Fruit fly (Drosophila melanogaster) whole organism, embryonic: ENCODE measurements around the gene Kaz-m1.

Source experiments
- Adf1 ChIP-seq: fragments of 200-800 bp; sonication (Bioruptor generic); IDR thresholded peaks from 2 replicates; pipeline ENCODE4 v1.3.6; 2022; ENCODE audit warnings: missing biosample characterization, missing genetic modification characterization
- CG10366 ChIP-seq: fragments of 200-800 bp; sonication (Bioruptor generic); IDR thresholded peaks from 2 replicates; pipeline ENCODE4 v1.3.6; 2022; ENCODE audit warnings: missing biosample characterization, missing genetic modification characterization
- CG10979 ChIP-seq: fragments of 200-800 bp; sonication (Bioruptor generic); optimal IDR thresholded peaks from 2 replicates; lab custom pipeline; 2018; ENCODE audit warnings: missing biosample characterization, mild to moderate bottlenecking, missing genetic modification characterization, moderate library complexity
- CG11560 ChIP-seq: fragments of 200-800 bp; sonication (Bioruptor generic); IDR thresholded peaks from 3 replicates; pipeline ENCODE4 v1.3.6; 2022; ENCODE audit warnings: missing biosample characterization, missing genetic modification characterization
- CG11696 ChIP-seq: fragments of 200-800 bp; sonication (Bioruptor generic); IDR thresholded peaks from 2 replicates; pipeline ENCODE4 v1.3.6; 2022; ENCODE audit warnings: missing biosample characterization, missing genetic modification characterization
- CG13287 ChIP-seq: fragments of 200-800 bp; sonication (Bioruptor generic); IDR thresholded peaks from 2 replicates; pipeline ENCODE4 v1.3.6; 2022; ENCODE audit warnings: missing biosample characterization, missing genetic modification characterization; ENCODE audit not compliant: partially characterized antibody
- CG14965 ChIP-seq: fragments of 200-800 bp; sonication (Bioruptor generic); optimal IDR thresholded peaks from 2 replicates; lab custom pipeline; 2016; ENCODE audit warnings: missing biosample characterization, missing genetic modification characterization, borderline replicate concordance
- CG16863 ChIP-seq: fragments of 200-800 bp; sonication (Bioruptor generic); optimal IDR thresholded peaks from 3 replicates; lab custom pipeline; 2016; ENCODE audit warnings: missing biosample characterization, missing genetic modification characterization
- CG17568 ChIP-seq: fragments of 200-800 bp; sonication (Bioruptor generic); optimal IDR thresholded peaks from 2 replicates; lab custom pipeline; 2018; ENCODE audit warnings: missing biosample characterization, mild to moderate bottlenecking, missing genetic modification characterization, moderate library complexity
- CG17829 ChIP-seq: fragments of 200-800 bp; optimal IDR thresholded peaks from 2 replicates; lab custom pipeline; 2019; ENCODE audit warnings: missing biosample characterization, mild to moderate bottlenecking, missing genetic modification characterization, moderate library complexity
- CG18476 ChIP-seq: fragments of 200-800 bp; sonication (Bioruptor generic); optimal IDR thresholded peaks from 2 replicates; lab custom pipeline; 2016; ENCODE audit warnings: missing biosample characterization, mild to moderate bottlenecking, missing genetic modification characterization
- CG2116 ChIP-seq: fragments of 200-800 bp; sonication (Bioruptor generic); optimal IDR thresholded peaks from 3 replicates; lab custom pipeline; 2018; ENCODE audit warnings: missing biosample characterization, mild to moderate bottlenecking, missing genetic modification characterization
- CG2129 ChIP-seq: fragments of 200-800 bp; sonication (Bioruptor generic); IDR thresholded peaks from 2 replicates; pipeline ENCODE4 v1.3.6; 2022; ENCODE audit warnings: missing biosample characterization, missing genetic modification characterization; ENCODE audit not compliant: partially characterized antibody
- CG2678 ChIP-seq: fragments of 200-800 bp; sonication (Bioruptor generic); optimal IDR thresholded peaks from 3 replicates; lab custom pipeline; 2019; ENCODE audit warnings: missing biosample characterization, mild to moderate bottlenecking, missing genetic modification characterization, moderate library complexity
- CG32767 ChIP-seq: fragments of 200-800 bp; sonication (Bioruptor generic); IDR thresholded peaks from 2 replicates; pipeline ENCODE4 v1.3.6; 2022; ENCODE audit warnings: missing biosample characterization, missing genetic modification characterization
- CG3407 ChIP-seq: fragments of 200-800 bp; sonication (Bioruptor generic); optimal IDR thresholded peaks from 2 replicates; lab custom pipeline; 2018; ENCODE audit warnings: missing biosample characterization, mild to moderate bottlenecking, missing genetic modification characterization
- CG34224 ChIP-seq: fragments of 200-800 bp; sonication (Bioruptor generic); IDR thresholded peaks from 3 replicates; pipeline ENCODE4 v1.3.6; 2022; ENCODE audit warnings: missing biosample characterization, missing genetic modification characterization; ENCODE audit not compliant: partially characterized antibody
- CG4360 ChIP-seq: fragments of 200-800 bp; sonication (Bioruptor generic); IDR thresholded peaks from 2 replicates; pipeline ENCODE4 v1.3.6; 2022; ENCODE audit warnings: missing biosample characterization, missing genetic modification characterization
- CG4404 ChIP-seq: fragments of 200-800 bp; sonication (Bioruptor generic); IDR thresholded peaks from 2 replicates; pipeline ENCODE4 v1.3.6; 2022; ENCODE audit warnings: missing biosample characterization, missing genetic modification characterization
- CG6765 ChIP-seq: fragments of 200-800 bp; sonication (Bioruptor generic); optimal IDR thresholded peaks from 3 replicates; lab custom pipeline; 2017; ENCODE audit warnings: missing biosample characterization, mild to moderate bottlenecking, missing genetic modification characterization
- CG7745 ChIP-seq: fragments of 200-800 bp; sonication (Bioruptor generic); optimal IDR thresholded peaks from 2 replicates; lab custom pipeline; 2018; ENCODE audit warnings: missing biosample characterization, mild to moderate bottlenecking, missing genetic modification characterization, moderate library complexity
- CG8478 ChIP-seq: fragments of >200 bp; optimal IDR thresholded peaks from 2 replicates; lab custom pipeline; 2018
- Dek ChIP-seq: fragments of 200-800 bp; sonication (Bioruptor generic); optimal IDR thresholded peaks from 3 replicates; lab custom pipeline; 2019; ENCODE audit warnings: missing biosample characterization, mild to moderate bottlenecking, missing genetic modification characterization, moderate library complexity
- Dip2 ChIP-seq: fragments of 200-800 bp; sonication (Bioruptor generic); IDR thresholded peaks from 2 replicates; pipeline ENCODE4 v1.3.6; 2022; ENCODE audit warnings: missing biosample characterization, missing genetic modification characterization
- Ets97D ChIP-seq: fragments of 200-800 bp; sonication (Bioruptor generic); optimal IDR thresholded peaks from 3 replicates; lab custom pipeline; 2016; ENCODE audit warnings: missing biosample characterization, missing genetic modification characterization
- H15 ChIP-seq: fragments of 200-800 bp; sonication (Bioruptor generic); IDR thresholded peaks from 3 replicates; pipeline ENCODE4 v1.3.6; 2022; ENCODE audit warnings: missing biosample characterization, missing genetic modification characterization
- Lpt ChIP-seq: fragments of >200 bp; optimal IDR thresholded peaks from 2 replicates; lab custom pipeline; 2018; ENCODE audit warnings: missing biosample characterization, missing genetic modification characterization
- Max ChIP-seq: fragments of 200-800 bp; sonication (Bioruptor generic); optimal IDR thresholded peaks from 2 replicates; lab custom pipeline; 2016; ENCODE audit warnings: missing biosample characterization, mild to moderate bottlenecking, missing genetic modification characterization
- Myb ChIP-seq: fragments of 200-800 bp; sonication (Bioruptor generic); optimal IDR thresholded peaks from 2 replicates; lab custom pipeline; 2016; ENCODE audit warnings: missing biosample characterization, missing genetic modification characterization
- Optix ChIP-seq: fragments of 200-800 bp; sonication (Bioruptor generic); IDR thresholded peaks from 3 replicates; pipeline ENCODE4 v1.3.6; 2022; ENCODE audit warnings: missing biosample characterization, missing genetic modification characterization
- Stat92E ChIP-seq, 3 experiments: fragments of >200 bp in 2 of 3; fragments of 200-800 bp in 1 of 3; sonication (Bioruptor generic) in 1 of 3; optimal IDR thresholded peaks; 2 replicates each; lab custom pipeline; 2017 to 2019; ENCODE audit warnings: missing biosample characterization in 3 of 3, missing genetic modification characterization in 3 of 3, mild to moderate bottlenecking in 1 of 3, moderate library complexity in 1 of 3
- az2 ChIP-seq: fragments of 200-800 bp; sonication (Bioruptor generic); optimal IDR thresholded peaks from 3 replicates; lab custom pipeline; 2016; ENCODE audit warnings: missing biosample characterization, missing genetic modification characterization
- bsh ChIP-seq, 2 experiments: fragments of 200-800 bp; sonication (Bioruptor generic); optimal IDR thresholded peaks; 2 replicates each; lab custom pipeline; 2017 to 2018; ENCODE audit warnings: mild to moderate bottlenecking in 2 of 2, missing biosample characterization in 2 of 2, missing genetic modification characterization in 2 of 2, moderate library complexity in 1 of 2
- cad ChIP-seq: fragments of >200 bp; optimal IDR thresholded peaks from 2 replicates; lab custom pipeline; 2017; ENCODE audit warnings: missing biosample characterization, missing genetic modification characterization
- chif ChIP-seq, 2 experiments: fragments of 200-800 bp; sonication (Bioruptor generic); optimal IDR thresholded peaks; 3 replicates each; lab custom pipeline; 2016; ENCODE audit warnings: missing biosample characterization in 2 of 2, missing genetic modification characterization in 2 of 2
- crc ChIP-seq: fragments of 200-800 bp; sonication (Bioruptor generic); optimal IDR thresholded peaks from 2 replicates; lab custom pipeline; 2016; ENCODE audit warnings: missing biosample characterization, missing genetic modification characterization
- disco-r ChIP-seq: fragments of 200-800 bp; sonication (Bioruptor generic); optimal IDR thresholded peaks from 2 replicates; lab custom pipeline; 2016; ENCODE audit warnings: missing biosample characterization, missing genetic modification characterization
- fu2 ChIP-seq: fragments of 200-800 bp; sonication (Bioruptor generic); optimal IDR thresholded peaks from 2 replicates; lab custom pipeline; 2016; ENCODE audit warnings: missing biosample characterization, missing genetic modification characterization
- grau ChIP-seq: fragments of 200-800 bp; optimal IDR thresholded peaks from 3 replicates; lab custom pipeline; 2019; ENCODE audit warnings: missing biosample characterization, mild to moderate bottlenecking, missing genetic modification characterization, moderate library complexity
- gsb ChIP-seq: fragments of 200-800 bp; sonication (Bioruptor generic); IDR thresholded peaks from 2 replicates; pipeline ENCODE4 v1.3.6; 2022; ENCODE audit warnings: missing biosample characterization, missing genetic modification characterization
- hth ChIP-seq: fragments of >200 bp; optimal IDR thresholded peaks from 2 replicates; lab custom pipeline; 2017; ENCODE audit warnings: inconsistent platforms
- klu ChIP-seq: fragments of 200-800 bp; sonication (Bioruptor generic); IDR thresholded peaks from 2 replicates; pipeline ENCODE4 v1.3.6; 2022; ENCODE audit warnings: missing biosample characterization, missing genetic modification characterization
- lilli ChIP-seq: fragments of 200-800 bp; sonication (Bioruptor generic); optimal IDR thresholded peaks from 3 replicates; lab custom pipeline; 2016; ENCODE audit warnings: missing biosample characterization, missing genetic modification characterization
- pum ChIP-seq: fragments of 200-800 bp; sonication (Bioruptor generic); optimal IDR thresholded peaks from 2 replicates; lab custom pipeline; 2016; ENCODE audit warnings: missing biosample characterization, missing genetic modification characterization
- sens ChIP-seq: fragments of 200-800 bp; sonication (Bioruptor generic); peaks from one replicate; lab custom pipeline; 2016; ENCODE audit warnings: missing biosample characterization, missing genetic modification characterization
- sim ChIP-seq: fragments of 200-800 bp; sonication (Bioruptor generic); IDR thresholded peaks from 2 replicates; pipeline ENCODE4 v1.3.6; 2022; ENCODE audit warnings: missing biosample characterization, missing genetic modification characterization
- sqz ChIP-seq: fragments of 200-800 bp; sonication (Bioruptor generic); optimal IDR thresholded peaks from 3 replicates; lab custom pipeline; 2018; ENCODE audit warnings: missing biosample characterization, mild to moderate bottlenecking, missing genetic modification characterization
- unc-4 ChIP-seq: fragments of 200-800 bp; sonication (Bioruptor generic); IDR thresholded peaks from 2 replicates; pipeline ENCODE4 v1.3.6; 2022; ENCODE audit warnings: missing biosample characterization, missing genetic modification characterization; ENCODE audit not compliant: partially characterized antibody
- vnd ChIP-seq: fragments of 200-800 bp; sonication (Bioruptor generic); IDR thresholded peaks from 3 replicates; pipeline ENCODE4 v1.3.6; 2022; ENCODE audit warnings: missing biosample characterization, missing genetic modification characterization; ENCODE audit not compliant: partially characterized antibody
- wdn ChIP-seq: fragments of 200-800 bp; sonication (Bioruptor generic); IDR thresholded peaks from 2 replicates; pipeline ENCODE4 v1.3.6; 2022; ENCODE audit warnings: missing biosample characterization, missing genetic modification characterization
- wor ChIP-seq: fragments of 200-800 bp; sonication (Bioruptor generic); IDR thresholded peaks from 2 replicates; pipeline ENCODE4 v1.3.6; 2022; ENCODE audit warnings: missing biosample characterization, missing genetic modification characterization

Kaz-m1 gene

DNA sequence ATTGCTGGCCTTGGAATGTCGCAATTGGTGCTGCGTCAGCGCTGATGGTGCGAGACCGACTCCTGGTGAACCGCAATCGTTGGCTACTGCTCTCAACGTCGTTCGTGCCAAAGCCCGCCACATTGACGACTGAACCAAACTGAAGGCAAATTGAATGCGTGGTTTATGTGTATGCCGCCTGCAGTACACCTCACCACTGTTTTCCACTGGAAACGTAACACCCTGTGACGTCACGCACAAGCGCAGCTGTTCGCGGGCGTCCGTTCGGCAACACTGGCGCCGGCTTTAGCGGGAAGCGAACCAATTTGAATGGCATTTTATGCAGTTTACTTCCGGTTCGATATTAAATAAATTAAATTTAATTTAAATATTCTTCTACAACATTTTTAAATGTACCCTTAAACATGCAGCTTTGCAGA is 40.7 kb downstream of the Kaz-m1 start, which contains the start of gene Cmpk (continued):
- TF ChIP-seq Stat92E (GFP tag; optimal IDR thresholded peaks at IDR 0.05; lab: Kevin White, UChicago) (peak in 1 of 3 experiments; percentile 41), CG18476 (GFP tag; lab: Kevin White, UChicago) (no peak), cad (no peak), CG13287 (peak; percentile 58), vnd (GFP tag; lab: Robert Waterston, UW) (no peak), fu2 (GFP tag; lab: Kevin White, UChicago) (no peak), sens (peak; percentile 82), gsb (no peak), CG7745 (tag; lab: Kevin White, UChicago) (no peak), CG11696 (GFP tag; lab: Robert Waterston, UW) (no peak), hth (lab: Kevin White, UChicago) (no peak), CG14965 (GFP tag; lab: Kevin White, UChicago) (no peak), disco-r (GFP tag; lab: Kevin White, UChicago) (no peak), Myb (GFP tag; lab: Kevin White, UChicago) (peak; percentile 48), chif (GFP tag; optimal IDR thresholded peaks at IDR 0.05; lab: Kevin White, UChicago) (no peak), CG11560 (tag; lab: Robert Waterston, UW) (no peak), CG10979 (tag; lab: Kevin White, UChicago) (peak; percentile 60), Dek (peak; percentile 44), Adf1 (GFP tag; lab: Robert Waterston, UW) (peak; percentile 52), Max (peak; percentile 56), pum (GFP tag; lab: Kevin White, UChicago) (no peak), CG4360 (GFP tag; lab: Robert Waterston, UW) (0 out of 2 replicates have a peak, but pooled peaks have one; percentile 35), CG32767 (GFP tag; lab: Robert Waterston, UW) (peak; percentile 47; the same call in 1 of the 2 replicates), wdn (GFP tag; lab: Robert Waterston, UW) (no peak), CG10366 (GFP tag; lab: Robert Waterston, UW) (peak; percentile 59), sqz (GFP tag; lab: Kevin White, UChicago) (no peak), CG3407 (GFP tag; lab: Kevin White, UChicago) (peak; percentile 63), H15 (GFP tag; lab: Robert Waterston, UW) (peak; percentile 49; the same call in 1 of the 3 replicates), Optix (0 out of 3 replicates have a peak, but pooled peaks have one; percentile 8), CG17568 (GFP tag; lab: Kevin White, UChicago) (no peak), CG6765 (GFP tag; lab: Kevin White, UChicago) (peak; percentile 80), CG2678 (tag; lab: Kevin White, UChicago) (no peak), sim (GFP tag; lab: Robert Waterston, UW) (peak; percentile 52; the same call in 1 of the 2 replicates), wor (GFP tag; lab: Robert Waterston, UW) (no peak), bsh (GFP tag; optimal IDR thresholded peaks at IDR 0.05; lab: Kevin White, UChicago) (peak in 1 of 2 experiments; percentile 60), CG34224 (peak; percentile 40; the same call in 1 of the 3 replicates), az2 (GFP tag; lab: Kevin White, UChicago) (peak; percentile 30), klu (no peak), Dip2 (GFP tag; lab: Robert Waterston, UW) (no peak), Lpt (no peak), unc-4 (GFP tag; lab: Robert Waterston, UW) (peak; percentile 55), crc (peak; percentile 24), CG8478 (lab: Kevin White, UChicago) (no peak), CG16863 (GFP tag; lab: Kevin White, UChicago) (peak; percentile 33), grau (tag; lab: Kevin White, UChicago) (peak; percentile 62), CG2116 (peak; percentile 68), CG4404 (GFP tag; lab: Robert Waterston, UW) (no peak), CG2129 (GFP tag; lab: Robert Waterston, UW) (no peak), Ets97D (peak; percentile 97), lilli (peak; percentile 48), CG17829 (tag; lab: Kevin White, UChicago) (peak; percentile 57)
